Fruit fly (Drosophila melanogaster) whole organism, prepupa: ENCODE results near the gene Pdzd8.

ENCODE experiments used
- Blimp-1 ChIP-seq: fragments of 200-800 bp; sonication (Bioruptor generic); optimal IDR thresholded peaks from 3 replicates; lab custom pipeline; 2017; ENCODE audit warnings: missing biosample characterization, missing genetic modification characterization, mild to moderate bottlenecking, moderate library complexity, missing genetic modification reagents
- CG10669 ChIP-seq: fragments of 200-800 bp; sonication (Bioruptor generic); optimal IDR thresholded peaks from 3 replicates; lab custom pipeline; 2018; ENCODE audit warnings: missing biosample characterization, mild to moderate bottlenecking, missing genetic modification characterization, moderate library complexity
- CG11294 ChIP-seq: fragments of 200-800 bp; sonication (Bioruptor generic); IDR thresholded peaks from 2 replicates; pipeline ENCODE4 v1.3.6; 2022; ENCODE audit warnings: missing biosample characterization, missing genetic modification characterization
- CG11762 ChIP-seq: fragments of 200-800 bp; sonication (Bioruptor generic); optimal IDR thresholded peaks from 3 replicates; lab custom pipeline; 2016; ENCODE audit warnings: missing biosample characterization, missing genetic modification characterization; ENCODE audit not compliant: insufficient read depth
- CG15336 ChIP-seq: fragments of 200-800 bp; sonication (Bioruptor generic); IDR thresholded peaks from 2 replicates; pipeline ENCODE4 v1.3.6; 2022; ENCODE audit warnings: missing biosample characterization, missing genetic modification characterization
- CG3032 ChIP-seq: fragments of 200-800 bp; optimal IDR thresholded peaks from 2 replicates; lab custom pipeline; 2019; ENCODE audit warnings: missing biosample characterization, mild to moderate bottlenecking, missing genetic modification characterization, moderate library complexity
- CG32006 ChIP-seq: fragments of 200-800 bp; sonication (Bioruptor generic); optimal IDR thresholded peaks from 3 replicates; lab custom pipeline; 2017; ENCODE audit warnings: missing biosample characterization, mild to moderate bottlenecking, missing genetic modification characterization
- CG4318 ChIP-seq: fragments of 200-800 bp; sonication (Bioruptor generic); optimal IDR thresholded peaks from 3 replicates; lab custom pipeline; 2017; ENCODE audit warnings: missing biosample characterization, mild to moderate bottlenecking, missing genetic modification characterization
- CG6276 ChIP-seq: fragments of 200-800 bp; sonication (Bioruptor generic); optimal IDR thresholded peaks from 2 replicates; lab custom pipeline; 2017; ENCODE audit warnings: missing biosample characterization, mild to moderate bottlenecking, missing genetic modification characterization
- CG6792 ChIP-seq: fragments of 200-800 bp; sonication (Bioruptor generic); optimal IDR thresholded peaks from 3 replicates; lab custom pipeline; 2016; ENCODE audit warnings: missing biosample characterization, missing genetic modification characterization
- CG6808 ChIP-seq: fragments of 200-800 bp; sonication (Bioruptor generic); optimal IDR thresholded peaks from 3 replicates; lab custom pipeline; 2017; ENCODE audit warnings: missing biosample characterization, missing genetic modification characterization, mild to moderate bottlenecking, moderate library complexity, missing genetic modification reagents
- CG6854 ChIP-seq: fragments of 200-800 bp; sonication (Bioruptor generic); optimal IDR thresholded peaks from 2 replicates; lab custom pipeline; 2017; ENCODE audit warnings: missing biosample characterization, mild to moderate bottlenecking, missing genetic modification characterization
- CG8119 ChIP-seq: fragments of 200-800 bp; sonication (Bioruptor generic); IDR thresholded peaks from 3 replicates; pipeline ENCODE4 v1.3.6; 2022; ENCODE audit warnings: missing biosample characterization, missing genetic modification characterization
- CG8319 ChIP-seq: fragments of 200-800 bp; sonication (Bioruptor generic); optimal IDR thresholded peaks from 3 replicates; lab custom pipeline; 2016; ENCODE audit warnings: missing biosample characterization, missing genetic modification characterization
- CG8632 ChIP-seq: fragments of 200-800 bp; sonication (Bioruptor generic); optimal IDR thresholded peaks from 3 replicates; lab custom pipeline; 2016; ENCODE audit warnings: missing biosample characterization, missing genetic modification characterization
- CG9139 ChIP-seq: fragments of 200-800 bp; sonication (Bioruptor generic); optimal IDR thresholded peaks from 3 replicates; lab custom pipeline; 2017; ENCODE audit warnings: missing biosample characterization, mild to moderate bottlenecking, missing genetic modification characterization
- Eip75B ChIP-seq: fragments of 200-800 bp; sonication (Bioruptor generic); optimal IDR thresholded peaks from 3 replicates; lab custom pipeline; 2016; ENCODE audit warnings: missing biosample characterization, missing genetic modification characterization
- Eip78C ChIP-seq: fragments of 200-800 bp; sonication (Bioruptor generic); peaks from one replicate; lab custom pipeline; 2016; ENCODE audit warnings: missing biosample characterization, missing genetic modification characterization
- Eip93F ChIP-seq: fragments of 200-800 bp; sonication (Bioruptor generic); optimal IDR thresholded peaks from 2 replicates; lab custom pipeline; 2016; ENCODE audit warnings: missing biosample characterization, mild to moderate bottlenecking, missing genetic modification characterization
- Ets21C ChIP-seq: fragments of 200-800 bp; sonication (Bioruptor generic); optimal IDR thresholded peaks from 3 replicates; lab custom pipeline; 2016; ENCODE audit warnings: missing biosample characterization, missing genetic modification characterization
- Ets96B ChIP-seq: fragments of 200-800 bp; optimal IDR thresholded peaks from 2 replicates; lab custom pipeline; 2019; ENCODE audit warnings: missing biosample characterization, mild to moderate bottlenecking, missing genetic modification characterization, moderate library complexity
- Gug ChIP-seq: fragments of 200-800 bp; sonication (Bioruptor generic); IDR thresholded peaks from 2 replicates; pipeline ENCODE4 v1.3.6; 2022; ENCODE audit warnings: missing biosample characterization, missing genetic modification characterization
- Hr38 ChIP-seq: sonication (Bioruptor generic); optimal IDR thresholded peaks from 2 replicates; lab custom pipeline; 2016; ENCODE audit warnings: missing biosample characterization, missing genetic modification characterization
- Hr4 ChIP-seq: fragments of 200-800 bp; sonication (Bioruptor generic); optimal IDR thresholded peaks from 3 replicates; lab custom pipeline; 2016; ENCODE audit warnings: missing biosample characterization, missing genetic modification characterization
- Met ChIP-seq: fragments of 200-800 bp; sonication (Bioruptor generic); optimal IDR thresholded peaks from 3 replicates; lab custom pipeline; 2016; ENCODE audit warnings: missing biosample characterization, missing genetic modification characterization
- OdsH ChIP-seq: fragments of 200-800 bp; sonication (Bioruptor generic); optimal IDR thresholded peaks from 3 replicates; lab custom pipeline; 2016; ENCODE audit warnings: missing biosample characterization, missing genetic modification characterization
- Smox ChIP-seq: fragments of 200-800 bp; sonication (Bioruptor generic); optimal IDR thresholded peaks from 3 replicates; lab custom pipeline; 2016; ENCODE audit warnings: missing biosample characterization, missing genetic modification characterization
- Sox14 ChIP-seq: fragments of 200-800 bp; sonication (Bioruptor generic); optimal IDR thresholded peaks from 3 replicates; lab custom pipeline; 2016; ENCODE audit warnings: missing biosample characterization, missing genetic modification characterization
- acj6 ChIP-seq: fragments of 200-800 bp; sonication (Bioruptor generic); optimal IDR thresholded peaks from 3 replicates; lab custom pipeline; 2016; ENCODE audit warnings: missing biosample characterization, missing genetic modification characterization
- cyc ChIP-seq: fragments of 200-800 bp; sonication (Bioruptor generic); optimal IDR thresholded peaks from 3 replicates; lab custom pipeline; 2016; ENCODE audit warnings: missing biosample characterization, missing genetic modification characterization
- dac ChIP-seq: fragments of 200-800 bp; sonication (Bioruptor generic); optimal IDR thresholded peaks from 2 replicates; lab custom pipeline; 2017; ENCODE audit warnings: missing biosample characterization, mild to moderate bottlenecking, missing genetic modification characterization
- dsx ChIP-seq: fragments of 200-800 bp; optimal IDR thresholded peaks from 3 replicates; lab custom pipeline; 2019; ENCODE audit warnings: missing biosample characterization, mild to moderate bottlenecking, missing genetic modification characterization, moderate library complexity; ENCODE audit not compliant: poor library complexity, severe bottlenecking
- eg ChIP-seq: fragments of 200-800 bp; sonication (Bioruptor generic); IDR thresholded peaks from 3 replicates; pipeline ENCODE4 v1.3.6; 2022; ENCODE audit warnings: missing biosample characterization, missing genetic modification characterization
- esn ChIP-seq: fragments of 200-800 bp; sonication (Bioruptor generic); optimal IDR thresholded peaks from 2 replicates; lab custom pipeline; 2016; ENCODE audit warnings: missing biosample characterization, mild to moderate bottlenecking, missing genetic modification characterization, moderate library complexity
- fd59A ChIP-seq: fragments of 200-800 bp; sonication (Bioruptor generic); optimal IDR thresholded peaks from 2 replicates; lab custom pipeline; 2017; ENCODE audit warnings: missing biosample characterization, mild to moderate bottlenecking, missing genetic modification characterization, missing genetic modification reagents
- fd85E ChIP-seq: fragments of 200-800 bp; sonication (Bioruptor generic); optimal IDR thresholded peaks from 3 replicates; lab custom pipeline; 2016; ENCODE audit warnings: missing biosample characterization, missing genetic modification characterization
- fkh ChIP-seq: fragments of 200-800 bp; sonication (Bioruptor generic); optimal IDR thresholded peaks from 3 replicates; lab custom pipeline; 2017; ENCODE audit warnings: missing biosample characterization, mild to moderate bottlenecking, missing genetic modification characterization, moderate library complexity
- lz ChIP-seq: fragments of 200-800 bp; sonication (Bioruptor generic); optimal IDR thresholded peaks from 3 replicates; lab custom pipeline; 2016; ENCODE audit warnings: missing biosample characterization, missing genetic modification characterization
- pdm3 ChIP-seq: fragments of 200-800 bp; sonication (Bioruptor generic); optimal IDR thresholded peaks from 3 replicates; lab custom pipeline; 2016; ENCODE audit warnings: missing biosample characterization, missing genetic modification characterization
- ss ChIP-seq, 2 experiments: fragments of 200-800 bp; sonication (Bioruptor generic); optimal IDR thresholded peaks; 2 replicates in 1 of 2; 3 replicates in 1 of 2; lab custom pipeline; 2017 to 2018; ENCODE audit warnings: mild to moderate bottlenecking in 2 of 2, missing biosample characterization in 2 of 2, missing genetic modification characterization in 2 of 2, moderate library complexity in 1 of 2
- svp ChIP-seq: fragments of 200-800 bp; sonication (Bioruptor generic); peaks from one replicate; lab custom pipeline; 2016; ENCODE audit warnings: missing biosample characterization, missing genetic modification characterization
- topi ChIP-seq: fragments of 200-800 bp; sonication (Bioruptor generic); optimal IDR thresholded peaks from 3 replicates; lab custom pipeline; 2016; ENCODE audit warnings: missing biosample characterization, missing genetic modification characterization
- vri ChIP-seq: fragments of 200-800 bp; sonication (Bioruptor generic); optimal IDR thresholded peaks from 3 replicates; lab custom pipeline; 2016; ENCODE audit warnings: missing biosample characterization, mild to moderate bottlenecking, missing genetic modification characterization

Gene Pdzd8

DNA sequence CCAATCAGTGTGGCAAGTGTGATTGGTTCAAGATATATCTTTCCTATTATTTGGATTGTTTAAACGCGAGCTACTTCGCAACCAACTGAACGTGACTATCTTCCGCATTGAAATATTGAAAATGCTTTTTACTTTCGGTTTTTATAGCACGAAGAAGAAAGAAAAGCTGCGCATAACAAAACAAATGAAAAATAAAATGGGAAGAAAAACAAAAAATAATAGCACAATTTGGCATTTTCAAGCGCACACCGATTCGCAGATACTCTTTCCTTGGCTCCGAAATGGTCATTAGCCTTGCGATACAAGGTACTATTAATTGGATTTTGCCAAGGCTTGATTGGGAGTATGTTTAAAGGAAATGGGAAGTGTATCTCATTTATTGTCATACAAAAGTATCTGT lies 6.1 kb downstream of the Pdzd8 start, which contains the start of gene Sclp (continued):
- TF ChIP-seq CG6792 (GFP tag; lab: Kevin White, UChicago) (no peak), Ets21C (GFP tag; lab: Kevin White, UChicago) (no peak), lz (no peak), eg (0 out of 3 replicates have a peak, but pooled peaks have one; percentile 34), CG8632 (no peak), CG8119 (no peak; the same call in 2 of the 3 replicates)

DNA sequence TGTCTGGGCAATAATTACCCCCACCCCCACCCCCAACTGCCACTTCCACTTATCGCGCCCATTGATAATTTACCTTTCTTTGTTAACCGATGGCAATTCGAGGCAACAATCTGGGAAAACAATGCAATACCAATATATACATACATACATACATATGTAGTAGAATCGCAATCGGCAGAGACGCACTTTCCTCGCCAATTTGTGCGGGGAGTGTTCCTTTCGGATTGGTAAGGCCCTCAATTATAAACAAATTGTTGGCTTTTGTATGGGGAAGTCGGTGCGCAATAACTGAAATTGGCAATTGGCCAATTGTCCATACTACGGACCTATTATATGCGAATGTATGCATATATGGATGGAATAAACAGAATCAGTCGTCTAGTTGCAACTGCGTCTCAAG lies 7.0 kb downstream of the Pdzd8 start:
- TF ChIP-seq Eip93F (GFP tag; lab: Kevin White, UChicago) = peak; percentile 23
- TF ChIP-seq vri (GFP tag; lab: Kevin White, UChicago) = peak; percentile 5
- no peak for TF ChIP-seq dsx (GFP tag; lab: Kevin White, UChicago)
- peak; percentile 58 for TF ChIP-seq Eip78C (GFP tag; lab: Kevin White, UChicago)

DNA sequence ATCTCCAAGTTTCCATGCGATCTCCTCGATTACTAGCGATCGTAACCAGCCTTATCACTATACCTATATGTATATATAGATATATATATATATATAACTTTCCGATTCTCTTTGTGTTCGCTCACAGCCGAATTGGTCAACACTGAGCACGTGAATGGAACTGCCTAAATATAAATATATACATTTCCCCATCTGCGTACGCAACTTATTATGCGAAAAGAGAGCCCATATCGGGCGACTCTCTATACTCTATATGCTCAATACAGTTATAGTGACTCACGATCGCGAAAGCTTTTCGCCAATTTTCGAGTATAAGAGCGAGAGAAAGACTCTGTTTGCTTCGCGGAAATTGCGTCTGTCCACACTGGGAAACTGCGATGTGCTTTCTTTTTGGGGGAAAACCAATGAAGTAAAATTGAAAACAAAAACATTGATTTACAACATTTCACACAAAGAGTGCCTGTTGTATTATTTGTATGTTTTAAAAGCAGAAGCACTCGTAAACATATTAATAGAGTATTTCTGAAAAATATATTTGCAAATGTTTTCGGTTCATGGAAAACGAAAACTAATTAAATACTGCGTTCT lies 7.9 kb downstream of the Pdzd8 start:
- peak; percentile 30 for TF ChIP-seq Eip93F (GFP tag; lab: Kevin White, UChicago)
- peak; percentile 70 for TF ChIP-seq Eip78C (GFP tag; lab: Kevin White, UChicago)
- TF ChIP-seq eg = no peak
- TF ChIP-seq topi (GFP tag; lab: Kevin White, UChicago) = no peak
- no peak for TF ChIP-seq Hr4 (GFP tag; lab: Kevin White, UChicago)
- TF ChIP-seq CG32006 (GFP tag; lab: Kevin White, UChicago) = peak; percentile 6
- TF ChIP-seq vri (GFP tag; lab: Kevin White, UChicago) = peak; percentile 13

DNA sequence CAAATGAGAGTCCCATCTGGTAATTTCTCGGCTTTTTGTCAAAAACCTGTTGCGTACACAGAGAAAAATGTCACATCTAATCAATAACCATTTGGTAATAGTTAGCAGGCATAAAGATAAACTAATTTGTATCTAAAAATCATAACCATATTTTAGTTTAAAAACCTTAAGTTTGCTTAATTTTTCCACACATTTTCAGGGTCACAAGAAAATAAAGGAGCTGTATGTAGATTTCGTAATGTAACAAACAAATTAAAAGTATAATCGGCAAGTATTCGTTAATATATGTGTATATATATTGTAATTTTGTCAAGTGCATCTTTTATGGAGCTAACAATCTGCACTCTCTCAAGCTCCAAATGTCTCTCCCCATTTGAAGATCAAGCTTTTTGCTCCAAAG lies 9.7 kb downstream of the Pdzd8 start:
- peak; percentile 95 for TF ChIP-seq CG15336 (GFP tag; lab: Robert Waterston, UW)
- peak; percentile 33 for TF ChIP-seq CG6808 (GFP tag; lab: Kevin White, UChicago)
- peak; percentile 93 for TF ChIP-seq svp
- peak; percentile 87 for TF ChIP-seq esn (GFP tag; lab: Kevin White, UChicago)
- TF ChIP-seq Blimp-1 = peak; percentile 61
- TF ChIP-seq lz = peak; percentile 85
- TF ChIP-seq dac (GFP tag; lab: Kevin White, UChicago) = peak; percentile 69
- peak; percentile 92 for TF ChIP-seq CG6276
- peak; percentile 64 for TF ChIP-seq Ets96B (tag; lab: Kevin White, UChicago)
- TF ChIP-seq fkh = peak; percentile 24
- peak; percentile 84 for TF ChIP-seq Sox14 (GFP tag; lab: Kevin White, UChicago)
- TF ChIP-seq ss (GFP tag; optimal IDR thresholded peaks at IDR 0.05; lab: Kevin White, UChicago) = peak; percentile 36 to 42
- TF ChIP-seq Gug = peak; percentile 76
- peak; percentile 76 for TF ChIP-seq CG11762 (GFP tag; lab: Kevin White, UChicago)
- TF ChIP-seq CG3032 (tag; lab: Kevin White, UChicago) = peak; percentile 70
- peak; percentile 90 for TF ChIP-seq CG8119
- TF ChIP-seq CG11294 (GFP tag; lab: Robert Waterston, UW) = peak; percentile 75
- peak; percentile 73 for TF ChIP-seq CG6854 (GFP tag; lab: Kevin White, UChicago)
- TF ChIP-seq CG4318 (GFP tag; lab: Kevin White, UChicago) = peak; percentile 86
- no peak for TF ChIP-seq CG9139 (GFP tag; lab: Kevin White, UChicago)
- TF ChIP-seq Smox (GFP tag; lab: Kevin White, UChicago) = peak; percentile 82
- TF ChIP-seq Ets21C (GFP tag; lab: Kevin White, UChicago) = peak; percentile 66
- TF ChIP-seq dsx (GFP tag; lab: Kevin White, UChicago) = peak; percentile 70
- TF ChIP-seq acj6 (GFP tag; lab: Kevin White, UChicago) = peak; percentile 83
- peak; percentile 50 for TF ChIP-seq CG8319 (GFP tag; lab: Kevin White, UChicago)
- peak; percentile 28 for TF ChIP-seq fd59A
- TF ChIP-seq Hr38 (GFP tag; lab: Kevin White, UChicago) = no peak
- peak; percentile 86 for TF ChIP-seq topi (GFP tag; lab: Kevin White, UChicago)
- no peak for TF ChIP-seq Eip93F (GFP tag; lab: Kevin White, UChicago)
- TF ChIP-seq Met (GFP tag; lab: Kevin White, UChicago) = peak; percentile 88
- TF ChIP-seq fd85E (GFP tag; lab: Kevin White, UChicago) = no peak
- TF ChIP-seq cyc (GFP tag; lab: Kevin White, UChicago) = peak; percentile 76
- TF ChIP-seq pdm3 (GFP tag; lab: Kevin White, UChicago) = peak; percentile 79
- TF ChIP-seq vri (GFP tag; lab: Kevin White, UChicago) = peak; percentile 63
- TF ChIP-seq Eip75B = peak; percentile 67
- TF ChIP-seq CG8632 = peak; percentile 78
- peak; percentile 55 for TF ChIP-seq CG10669 (GFP tag; lab: Kevin White, UChicago)
- peak; percentile 84 for TF ChIP-seq OdsH (GFP tag; lab: Kevin White, UChicago)
